Worm (Caenorhabditis elegans) whole organism, L4 larva: Measurements from ENCODE around the gene nlp-20.

Source experiments
- F44E2.7 ChIP-seq: fragments of 200-800 bp; sonication (Bioruptor generic); IDR thresholded peaks from 2 replicates; pipeline ENCODE4 v2.1.2; 2022; ENCODE audit warnings: missing genetic modification characterization, missing compliant biosample characterization
- F49E8.2 ChIP-seq: sonication (generic microtip); optimal IDR thresholded peaks from 2 replicates; lab custom pipeline; 2016; ENCODE audit warnings: missing compliant biosample characterization, mild to moderate bottlenecking, missing genetic modification characterization, borderline replicate concordance
- T20F7.1 ChIP-seq: fragments of 200-800 bp; sonication (Bioruptor generic); optimal IDR thresholded peaks from 2 replicates; lab custom pipeline; 2018; ENCODE audit warnings: mild to moderate bottlenecking, missing genetic modification characterization, missing compliant biosample characterization
- Y75B8A.6 ChIP-seq: fragments of 200-800 bp; sonication (Bioruptor generic); IDR thresholded peaks from 2 replicates; pipeline ENCODE4 v1.3.6; 2022; ENCODE audit warnings: missing genetic modification reagents, missing genetic modification characterization, missing compliant biosample characterization
- aha-1 ChIP-seq: fragments of 150-350 bp; peaks from one replicate; lab custom pipeline; 2014; ENCODE audit warnings: missing biosample characterization, missing genetic modification characterization
- aly-2 ChIP-seq: sonication (generic microtip); optimal IDR thresholded peaks from 2 replicates; lab custom pipeline; 2018; ENCODE audit warnings: missing biosample characterization, missing genetic modification characterization
- ceh-28 ChIP-seq: fragments of 150-350 bp; optimal IDR thresholded peaks from 2 replicates; lab custom pipeline; 2014; ENCODE audit warnings: missing biosample characterization, missing genetic modification reagents, missing genetic modification characterization
- daf-16 ChIP-seq, 3 experiments: sonication (generic microtip); optimal IDR thresholded peaks; 2 replicates each; lab custom pipeline; 2016 to 2017; ENCODE audit warnings: missing genetic modification characterization in 3 of 3, missing genetic modification reagents in 3 of 3, mild to moderate bottlenecking in 2 of 3, missing compliant biosample characterization in 2 of 3, missing biosample characterization in 1 of 3, moderate library complexity in 1 of 3
- dmd-6 ChIP-seq: fragments of 200-800 bp; sonication (Bioruptor generic); IDR thresholded peaks from 2 replicates; pipeline ENCODE4 v1.3.6; 2022; ENCODE audit warnings: missing genetic modification reagents, missing genetic modification characterization, missing compliant biosample characterization
- dpl-1 ChIP-seq: fragments of 150-350 bp; optimal IDR thresholded peaks from 2 replicates; lab custom pipeline; 2014; ENCODE audit warnings: missing biosample characterization, missing genetic modification reagents, missing genetic modification characterization
- duxl-1 ChIP-seq: sonication (generic microtip); optimal IDR thresholded peaks from 2 replicates; lab custom pipeline; 2016; ENCODE audit warnings: mild to moderate bottlenecking, missing genetic modification characterization, moderate library complexity, missing compliant biosample characterization; ENCODE audit not compliant: poor library complexity
- dve-1 ChIP-seq: sonication (generic microtip); optimal IDR thresholded peaks from 2 replicates; lab custom pipeline; 2017; ENCODE audit warnings: antibody characterized with exemption, mild to moderate bottlenecking, missing genetic modification characterization, missing compliant biosample characterization; ENCODE audit not compliant: insufficient read depth
- hlh-11 ChIP-seq: fragments of 200-800 bp; sonication (Bioruptor generic); optimal IDR thresholded peaks from 2 replicates; lab custom pipeline; 2018; ENCODE audit warnings: mild to moderate bottlenecking, missing genetic modification characterization, missing compliant biosample characterization
- jun-1 ChIP-seq: fragments of 150-350 bp; optimal IDR thresholded peaks from 2 replicates; lab custom pipeline; 2014; ENCODE audit warnings: missing biosample characterization, missing genetic modification reagents, missing genetic modification characterization
- lim-7 ChIP-seq: fragments of 200-800 bp; sonication (Bioruptor generic); IDR thresholded peaks from 2 replicates; pipeline ENCODE4 v1.3.6; 2022; ENCODE audit warnings: missing genetic modification characterization, missing compliant biosample characterization
- lin-1 ChIP-seq: fragments of 200-800 bp; sonication (Bioruptor generic); IDR thresholded peaks from 2 replicates; pipeline ENCODE4 v1.3.6; 2022; ENCODE audit warnings: missing genetic modification reagents, missing genetic modification characterization, missing compliant biosample characterization
- lir-3 ChIP-seq: sonication (generic microtip); optimal IDR thresholded peaks from 2 replicates; lab custom pipeline; 2016; ENCODE audit warnings: mild to moderate bottlenecking, missing genetic modification characterization, missing compliant biosample characterization
- madf-5 ChIP-seq, 2 experiments: fragments of 200-800 bp; sonication (Bioruptor generic); IDR thresholded peaks; 2 replicates each; pipeline ENCODE4 v1.3.6; 2022; ENCODE audit warnings: missing compliant biosample characterization in 2 of 2, missing genetic modification characterization in 2 of 2
- mxl-2 ChIP-seq: fragments of 200-800 bp; sonication (Bioruptor generic); conservative IDR thresholded peaks from 2 replicates; pipeline ENCODE4 v1.3.6; 2022; ENCODE audit warnings: missing genetic modification reagents, missing genetic modification characterization, missing compliant biosample characterization
- mxl-3 ChIP-seq: fragments of 200-800 bp; sonication (Bioruptor generic); optimal IDR thresholded peaks from 2 replicates; lab custom pipeline; 2018; ENCODE audit warnings: mild to moderate bottlenecking, missing genetic modification characterization, missing compliant biosample characterization
- nhr-11 ChIP-seq: fragments of 150-350 bp; optimal IDR thresholded peaks from 2 replicates; lab custom pipeline; 2014; ENCODE audit warnings: missing biosample characterization, missing genetic modification characterization
- nhr-111 ChIP-seq: fragments of 200-800 bp; sonication (Bioruptor generic); optimal IDR thresholded peaks from 2 replicates; lab custom pipeline; 2018; ENCODE audit warnings: mild to moderate bottlenecking, missing genetic modification characterization, missing compliant biosample characterization
- nhr-28 ChIP-seq: fragments of 150-350 bp; optimal IDR thresholded peaks from 2 replicates; lab custom pipeline; 2014; ENCODE audit warnings: missing biosample characterization, missing genetic modification characterization
- nhr-6 ChIP-seq: fragments of 150-350 bp; optimal IDR thresholded peaks from 2 replicates; lab custom pipeline; 2014; ENCODE audit warnings: missing biosample characterization, missing genetic modification characterization
- nhr-77 ChIP-seq: fragments of 150-350 bp; optimal IDR thresholded peaks from 2 replicates; lab custom pipeline; 2014; ENCODE audit warnings: missing biosample characterization, missing genetic modification characterization
- pqm-1 ChIP-seq: sonication (generic microtip); optimal IDR thresholded peaks from 2 replicates; lab custom pipeline; 2017; ENCODE audit warnings: missing biosample characterization, missing genetic modification characterization
- sdz-12 ChIP-seq: fragments of 200-800 bp; sonication (Bioruptor generic); optimal IDR thresholded peaks from 2 replicates; lab custom pipeline; 2018; ENCODE audit warnings: mild to moderate bottlenecking, missing genetic modification characterization, missing compliant biosample characterization
- snpc-1.2 ChIP-seq: fragments of 200-800 bp; sonication (Bioruptor generic); IDR thresholded peaks from 2 replicates; pipeline ENCODE4 v1.3.6; 2022; ENCODE audit warnings: missing genetic modification reagents, missing genetic modification characterization, missing compliant biosample characterization
- snpc-4 ChIP-seq: fragments of 150-350 bp; optimal IDR thresholded peaks from 2 replicates; lab custom pipeline; 2014; ENCODE audit warnings: missing biosample characterization, missing genetic modification characterization
- unc-62 ChIP-seq, 3 experiments: fragments of 150-350 bp in 1 of 3; sonication (generic microtip); optimal IDR thresholded peaks in 2 of 3; peaks in 1 of 3; 1 replicate in 1 of 3; 2 replicates in 2 of 3; lab custom pipeline; 2014 to 2017; ENCODE audit warnings: missing biosample characterization in 3 of 3, missing genetic modification characterization in 3 of 3, missing genetic modification reagents in 3 of 3, missing genotype in 1 of 3
- zag-1 ChIP-seq: fragments of 150-350 bp; optimal IDR thresholded peaks from 2 replicates; lab custom pipeline; 2014; ENCODE audit warnings: missing biosample characterization, missing genetic modification characterization
- zip-11 ChIP-seq: fragments of 200-800 bp; sonication (Bioruptor generic); IDR thresholded peaks from 2 replicates; pipeline ENCODE4 v1.3.6; 2022; ENCODE audit warnings: missing genetic modification characterization, missing compliant biosample characterization
- ztf-7 ChIP-seq: fragments of 150-350 bp; optimal IDR thresholded peaks from 2 replicates; lab custom pipeline; 2014; ENCODE audit warnings: missing biosample characterization, missing genetic modification characterization

Gene nlp-20

ce11 chrIV:7642971-7643370, at the start of gene nlp-20:
Gene nlp-20, minus strand, starts transcription at chrIV:7643071.
- TF ChIP-seq madf-5 (GFP tag; IDR thresholded peaks at IDR 0.05; lab: Robert Waterston, UW) (no peak), nhr-111 (GFP tag; lab: Kevin White, UChicago) (no peak), aha-1 (peak; percentile 29), zag-1 (tag; lab: Kevin White, UChicago) (no peak)

ce11 chrIV:7692451-7692850, 49.6 kb upstream of the nlp-20 start:
- TF ChIP-seq lir-3 (tag; lab: Kevin White, UChicago) (no peak), zip-11 (GFP tag; lab: Robert Waterston, UW) (no peak), aha-1 (peak; percentile 92), dpl-1 (GFP tag; lab: Kevin White, UChicago) (no peak), nhr-6 (tag; lab: Kevin White, UChicago) (no peak)

ce11 chrIV:7689326-7689725, 46.5 kb upstream of the nlp-20 start:
- TF ChIP-seq unc-62 (GFP tag; optimal IDR thresholded peaks at IDR 0.05 in 1 of 2; lab: Kevin White, UChicago), result peak in 1 of 2 experiments; percentile 63
- TF ChIP-seq unc-62 (tag; optimal IDR thresholded peaks at IDR 0.05; lab: Kevin White, UChicago), result no peak
- TF ChIP-seq F49E8.2 (tag; lab: Kevin White, UChicago), result no peak
- TF ChIP-seq F44E2.7 (GFP tag; lab: Robert Waterston, UW), result no peak
- TF ChIP-seq daf-16 (GFP tag; optimal IDR thresholded peaks at IDR 0.05; lab: Kevin White, UChicago), result no peak
- TF ChIP-seq daf-16 (tag; optimal IDR thresholded peaks at IDR 0.05; lab: Kevin White, UChicago), result peak; percentile 76
- TF ChIP-seq hlh-11 (tag; lab: Kevin White, UChicago), result peak; percentile 7
- TF ChIP-seq duxl-1, result no peak
- TF ChIP-seq nhr-28 (tag; lab: Kevin White, UChicago), result peak; percentile 36
- TF ChIP-seq nhr-111 (GFP tag; lab: Kevin White, UChicago), result no peak
- no peak for TF ChIP-seq ztf-7
- no peak for TF ChIP-seq aly-2 (tag; lab: Kevin White, UChicago)
- TF ChIP-seq pqm-1 (tag; lab: Kevin White, UChicago), result peak; percentile 60

DNA sequence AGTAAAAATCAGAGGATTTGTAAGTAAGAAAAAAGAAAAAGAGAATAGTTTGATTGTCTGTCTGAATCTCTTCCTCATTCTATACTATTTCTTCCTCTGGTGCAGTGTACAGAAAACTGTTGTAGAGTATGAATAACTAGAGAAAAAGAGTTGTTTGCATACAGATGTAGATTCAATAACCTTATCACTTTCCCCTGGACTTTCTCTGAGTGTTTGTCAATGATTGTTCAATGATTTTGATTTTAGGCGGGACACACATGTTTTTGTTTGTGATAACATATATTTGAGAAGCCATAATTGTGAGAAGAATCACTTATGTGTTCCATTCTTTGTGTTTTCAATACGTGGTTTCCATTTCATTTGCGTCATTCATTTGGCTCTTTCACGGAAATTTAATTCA, 36.2 kb upstream of the nlp-20 start:
- TF ChIP-seq hlh-11 (tag; lab: Kevin White, UChicago) (peak; percentile 67), dmd-6 (GFP tag; lab: Robert Waterston, UW) (peak; percentile 28; the same call in 1 of the 2 replicates), F49E8.2 (tag; lab: Kevin White, UChicago) (no peak), daf-16 (GFP tag; optimal IDR thresholded peaks at IDR 0.05; lab: Kevin White, UChicago) (no peak), daf-16 (tag; optimal IDR thresholded peaks at IDR 0.05; lab: Kevin White, UChicago) (peak; percentile 91), T20F7.1 (GFP tag; lab: Kevin White, UChicago) (no peak), mxl-2 (GFP tag; lab: Robert Waterston, UW) (no peak), nhr-11 (tag; lab: Kevin White, UChicago) (no peak), pqm-1 (tag; lab: Kevin White, UChicago) (peak; percentile 85), nhr-28 (tag; lab: Kevin White, UChicago) (peak; percentile 72), jun-1 (no peak), sdz-12 (GFP tag; lab: Kevin White, UChicago) (no peak), dve-1 (peak; percentile 60), nhr-77 (tag; lab: Kevin White, UChicago) (peak; percentile 40), ceh-28 (no peak), snpc-4 (tag; lab: Kevin White, UChicago) (no peak)

DNA sequence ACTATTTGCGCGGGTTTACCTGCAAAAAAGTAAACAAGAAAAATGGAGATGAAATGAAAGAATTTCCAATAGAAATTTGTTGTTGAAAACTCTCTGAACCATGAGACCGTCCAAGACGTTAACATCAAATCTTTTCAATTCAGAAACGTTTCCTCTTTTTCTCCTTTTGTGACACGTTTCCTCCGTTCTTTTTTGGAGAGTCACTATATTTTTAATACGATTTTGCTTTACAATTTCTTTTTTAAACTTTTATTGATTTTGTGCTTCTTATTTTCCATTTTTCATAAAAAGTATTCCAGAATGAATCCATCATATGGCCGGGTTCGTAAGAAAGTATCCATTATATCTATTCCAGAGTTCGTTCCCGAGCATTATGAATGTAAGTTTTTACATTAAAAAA, 32.0 kb upstream of the nlp-20 start, which contains the start of gene itr-1:
Gene itr-1, plus strand, starts transcription at position 301 of the 400 bp plus-strand sequence.
- no peak for TF ChIP-seq snpc-1.2 (GFP tag; lab: Robert Waterston, UW)
- no peak for TF ChIP-seq nhr-77 (tag; lab: Kevin White, UChicago)
- no peak for TF ChIP-seq lim-7 (GFP tag; lab: Robert Waterston, UW)
- no peak for TF ChIP-seq pqm-1 (tag; lab: Kevin White, UChicago)
- no peak for TF ChIP-seq zag-1 (tag; lab: Kevin White, UChicago)
- TF ChIP-seq lin-1 (GFP tag; lab: Robert Waterston, UW), result no peak
- TF ChIP-seq Y75B8A.6 (GFP tag; lab: Robert Waterston, UW), result no peak
- no peak for TF ChIP-seq mxl-3 (GFP tag; lab: Kevin White, UChicago)
- TF ChIP-seq, all 104 proteins: peak for 0
